Worm (Caenorhabditis elegans) whole organism, young adult: Measurements from ENCODE around the gene lec-11.

Experiments used
- B0019.2 ChIP-seq: fragments of 200-800 bp; sonication (Bioruptor generic); conservative IDR thresholded peaks from 2 replicates; pipeline ENCODE4 v1.3.6; 2022; ENCODE audit warnings: missing genetic modification reagents, missing genetic modification characterization, missing compliant biosample characterization
- B0035.1 ChIP-seq: sonication (generic microtip); optimal IDR thresholded peaks from 2 replicates; lab custom pipeline; 2016; ENCODE audit warnings: missing genetic modification characterization, mild to moderate bottlenecking, missing compliant biosample characterization, missing genotype, missing genetic modification reagents
- C06A6.2 ChIP-seq: fragments of 200-800 bp; sonication (Bioruptor generic); conservative IDR thresholded peaks from 2 replicates; pipeline ENCODE4 v1.3.6; 2022; ENCODE audit warnings: missing genetic modification characterization, missing compliant biosample characterization
- F23B12.7 ChIP-seq: sonication (generic microtip); optimal IDR thresholded peaks from 2 replicates; lab custom pipeline; 2017; ENCODE audit warnings: missing genetic modification characterization, mild to moderate bottlenecking, missing compliant biosample characterization, antibody characterized with exemption, moderate library complexity; ENCODE audit not compliant: insufficient read depth
- F37B4.10 ChIP-seq: fragments of 200-800 bp; sonication (Bioruptor generic); IDR thresholded peaks from 2 replicates; pipeline ENCODE4 v1.3.6; 2022; ENCODE audit warnings: missing genetic modification characterization, missing compliant biosample characterization
- F52B5.7 ChIP-seq: sonication (generic microtip); optimal IDR thresholded peaks from 2 replicates; lab custom pipeline; 2016; ENCODE audit warnings: mild to moderate bottlenecking, missing genetic modification characterization, missing compliant biosample characterization
- F57C9.4 ChIP-seq: sonication (generic microtip); optimal IDR thresholded peaks from 2 replicates; lab custom pipeline; 2017; ENCODE audit warnings: mild to moderate bottlenecking, missing genetic modification characterization, missing compliant biosample characterization
- K11D2.4 ChIP-seq: fragments of 200-800 bp; sonication (Bioruptor generic); IDR thresholded peaks from 2 replicates; pipeline ENCODE4 v1.3.6; 2022; ENCODE audit warnings: missing genetic modification reagents, missing genetic modification characterization, missing compliant biosample characterization
- T07F8.4 ChIP-seq: sonication (generic microtip); optimal IDR thresholded peaks from 2 replicates; lab custom pipeline; 2016; ENCODE audit warnings: mild to moderate bottlenecking, missing genetic modification characterization, moderate library complexity, missing compliant biosample characterization
- Y53F4B.3 ChIP-seq: fragments of 200-800 bp; sonication (Bioruptor generic); IDR thresholded peaks from 2 replicates; pipeline ENCODE4 v1.3.6; 2022; ENCODE audit warnings: missing genetic modification reagents, missing genetic modification characterization, missing compliant biosample characterization
- Y53G8AR.9 ChIP-seq: fragments of 200-800 bp; sonication (Bioruptor generic); conservative IDR thresholded peaks from 2 replicates; pipeline ENCODE4 v1.3.6; 2022; ENCODE audit warnings: missing genetic modification reagents, missing genetic modification characterization, missing compliant biosample characterization
- Y67H2A.10 ChIP-seq: fragments of 200-800 bp; sonication (Bioruptor generic); conservative IDR thresholded peaks from 2 replicates; pipeline ENCODE4 v1.3.6; 2022; ENCODE audit warnings: missing genetic modification reagents, missing genetic modification characterization, missing compliant biosample characterization
- ama-1 ChIP-seq, 3 experiments: fragments of 150-350 bp in 1 of 3; sonication (generic microtip) in 2 of 3; optimal IDR thresholded peaks; 2 replicates each; lab custom pipeline; 2014 to 2018; ENCODE audit warnings: missing biosample characterization in 2 of 3, missing genetic modification characterization in 2 of 3, missing genetic modification reagents in 2 of 3
- atf-7 ChIP-seq: sonication (generic microtip); optimal IDR thresholded peaks from 2 replicates; lab custom pipeline; 2017; ENCODE audit warnings: mild to moderate bottlenecking, missing genetic modification characterization, missing compliant biosample characterization
- athp-1 ChIP-seq: sonication (generic microtip); optimal IDR thresholded peaks from 2 replicates; lab custom pipeline; 2017; ENCODE audit warnings: mild to moderate bottlenecking, missing genetic modification characterization, missing compliant biosample characterization
- bed-1 ChIP-seq: fragments of 200-800 bp; sonication (Bioruptor generic); IDR thresholded peaks from 2 replicates; pipeline ENCODE4 v1.3.6; 2022; ENCODE audit warnings: missing genetic modification reagents, missing genetic modification characterization, missing compliant biosample characterization
- ccch-3 ChIP-seq: fragments of 200-800 bp; sonication (Bioruptor generic); optimal IDR thresholded peaks from 2 replicates; lab custom pipeline; 2018; ENCODE audit warnings: mild to moderate bottlenecking, missing genetic modification characterization, missing compliant biosample characterization
- cebp-2 ChIP-seq: fragments of 200-800 bp; sonication (Bioruptor generic); IDR thresholded peaks from 2 replicates; pipeline ENCODE4 v1.3.6; 2022; ENCODE audit warnings: missing genetic modification characterization, missing compliant biosample characterization
- ceh-79 ChIP-seq: sonication (generic microtip); optimal IDR thresholded peaks from 2 replicates; lab custom pipeline; 2017; ENCODE audit warnings: mild to moderate bottlenecking, missing genetic modification characterization, missing compliant biosample characterization
- die-1 ChIP-seq: sonication (generic microtip); optimal IDR thresholded peaks from 2 replicates; lab custom pipeline; 2016; ENCODE audit warnings: missing genotype, mild to moderate bottlenecking, missing genetic modification characterization, missing compliant biosample characterization
- dpff-1 ChIP-seq: sonication (generic microtip); optimal IDR thresholded peaks from 2 replicates; lab custom pipeline; 2017; ENCODE audit warnings: mild to moderate bottlenecking, missing genetic modification characterization, missing compliant biosample characterization
- ekl-4 ChIP-seq: fragments of 200-800 bp; sonication (Bioruptor generic); IDR thresholded peaks from 2 replicates; pipeline ENCODE4 v1.3.6; 2022; ENCODE audit warnings: missing genetic modification reagents, missing genetic modification characterization, missing compliant biosample characterization
- him-1 ChIP-seq: sonication (generic microtip); optimal IDR thresholded peaks from 2 replicates; lab custom pipeline; 2016; ENCODE audit warnings: missing genotype, missing genetic modification reagents, missing genetic modification characterization, missing compliant biosample characterization
- hlh-26 ChIP-seq: fragments of 200-800 bp; sonication (Bioruptor generic); conservative IDR thresholded peaks from 2 replicates; pipeline ENCODE4 v1.3.6; 2022; ENCODE audit warnings: missing genetic modification reagents, missing genetic modification characterization, missing compliant biosample characterization
- hmg-1.2 ChIP-seq: fragments of 200-800 bp; sonication (Bioruptor generic); IDR thresholded peaks from 2 replicates; pipeline ENCODE4 v1.3.6; 2022; ENCODE audit warnings: missing genetic modification reagents, missing genetic modification characterization, missing compliant biosample characterization
- hrde-1 ChIP-seq: sonication (generic microtip); optimal IDR thresholded peaks from 2 replicates; lab custom pipeline; 2016; ENCODE audit warnings: missing genetic modification characterization, mild to moderate bottlenecking, missing compliant biosample characterization, moderate library complexity, missing genotype, missing genetic modification reagents, borderline replicate concordance
- hsf-1 ChIP-seq: fragments of 200-800 bp; sonication (Bioruptor generic); IDR thresholded peaks from 2 replicates; pipeline ENCODE4 v1.3.6; 2022; ENCODE audit warnings: missing genetic modification reagents, missing genetic modification characterization, missing compliant biosample characterization
- lag-1 ChIP-seq: fragments of 200-800 bp; sonication (Bioruptor generic); IDR thresholded peaks from 2 replicates; pipeline ENCODE4 v1.3.6; 2022; ENCODE audit warnings: missing genetic modification reagents, missing genetic modification characterization, missing compliant biosample characterization
- let-526 ChIP-seq: fragments of 200-800 bp; sonication (Bioruptor generic); IDR thresholded peaks from 2 replicates; pipeline ENCODE4 v1.3.6; 2022; ENCODE audit warnings: missing genetic modification reagents, missing genetic modification characterization, missing compliant biosample characterization
- let-607 ChIP-seq, 2 experiments: fragments of 200-800 bp in 1 of 2; sonication (Bioruptor generic) in 1 of 2; sonication (generic microtip) in 1 of 2; optimal IDR thresholded peaks; 2 replicates each; lab custom pipeline; 2016 to 2018; ENCODE audit warnings: mild to moderate bottlenecking in 2 of 2, missing compliant biosample characterization in 2 of 2, missing genetic modification characterization in 2 of 2, moderate library complexity in 2 of 2, missing genotype in 1 of 2
- lin-40 ChIP-seq: sonication (generic microtip); optimal IDR thresholded peaks from 2 replicates; lab custom pipeline; 2016; ENCODE audit warnings: missing genetic modification characterization, mild to moderate bottlenecking, missing compliant biosample characterization, missing genotype, missing genetic modification reagents
- lir-1 ChIP-seq: fragments of 200-800 bp; sonication (Bioruptor generic); conservative IDR thresholded peaks from 2 replicates; pipeline ENCODE4 v1.3.6; 2022; ENCODE audit warnings: missing genetic modification reagents, missing genetic modification characterization, missing compliant biosample characterization
- lsl-1 ChIP-seq: fragments of 200-800 bp; sonication (Bioruptor generic); optimal IDR thresholded peaks from 2 replicates; lab custom pipeline; 2018; ENCODE audit warnings: mild to moderate bottlenecking, missing genetic modification characterization, moderate library complexity, missing compliant biosample characterization
- madf-10 ChIP-seq: sonication (generic microtip); optimal IDR thresholded peaks from 2 replicates; lab custom pipeline; 2016; ENCODE audit warnings: mild to moderate bottlenecking, missing genetic modification characterization, missing compliant biosample characterization
- madf-6 ChIP-seq: fragments of 200-800 bp; sonication (Bioruptor generic); IDR thresholded peaks from 2 replicates; pipeline ENCODE4 v1.3.6; 2022; ENCODE audit warnings: missing genetic modification reagents, missing genetic modification characterization, missing compliant biosample characterization
- madf-8 ChIP-seq: fragments of 200-800 bp; sonication (Bioruptor generic); conservative IDR thresholded peaks from 2 replicates; pipeline ENCODE4 v1.3.6; 2022; ENCODE audit warnings: missing genetic modification reagents, missing genetic modification characterization, missing compliant biosample characterization
- nfya-1 ChIP-seq: sonication (generic microtip); optimal IDR thresholded peaks from 2 replicates; lab custom pipeline; 2017; ENCODE audit warnings: antibody characterized with exemption, missing compliant biosample characterization, missing genetic modification characterization, borderline replicate concordance; ENCODE audit not compliant: insufficient read depth
- nfyb-1 ChIP-seq: fragments of 200-800 bp; sonication (Bioruptor generic); IDR thresholded peaks from 2 replicates; pipeline ENCODE4 v1.3.6; 2022; ENCODE audit warnings: missing genetic modification reagents, missing genetic modification characterization, missing compliant biosample characterization
- nhr-90 ChIP-seq: sonication (generic microtip); optimal IDR thresholded peaks from 2 replicates; lab custom pipeline; 2016; ENCODE audit warnings: missing genotype, mild to moderate bottlenecking, missing genetic modification characterization, missing compliant biosample characterization
- pha-4 ChIP-seq: fragments of 150-350 bp; sonication (generic microtip); optimal IDR thresholded peaks from 2 replicates; lab custom pipeline; 2014; ENCODE audit warnings: missing biosample characterization, missing genetic modification reagents, missing genetic modification characterization
- snpc-1.1 ChIP-seq: sonication (generic microtip); optimal IDR thresholded peaks from 2 replicates; lab custom pipeline; 2017; ENCODE audit warnings: missing genetic modification characterization, mild to moderate bottlenecking, missing compliant biosample characterization, antibody characterized with exemption, moderate library complexity, missing genotype, missing genetic modification reagents; ENCODE audit not compliant: insufficient read depth
- somi-1 ChIP-seq: fragments of 200-800 bp; sonication (Bioruptor generic); optimal IDR thresholded peaks from 2 replicates; lab custom pipeline; 2018; ENCODE audit warnings: mild to moderate bottlenecking, missing genetic modification characterization, missing compliant biosample characterization
- tlf-1 ChIP-seq: fragments of 200-800 bp; sonication (Bioruptor generic); optimal IDR thresholded peaks from 2 replicates; lab custom pipeline; 2018; ENCODE audit warnings: mild to moderate bottlenecking, missing genetic modification characterization, missing compliant biosample characterization
- unc-130 ChIP-seq: sonication (generic microtip); optimal IDR thresholded peaks from 2 replicates; lab custom pipeline; 2016; ENCODE audit warnings: missing genetic modification reagents, missing genetic modification characterization, missing compliant biosample characterization
- unc-62 ChIP-seq: fragments of 150-350 bp; optimal IDR thresholded peaks from 2 replicates; lab custom pipeline; 2014; ENCODE audit warnings: missing biosample characterization, missing genetic modification reagents, missing genetic modification characterization
- zfh-2 ChIP-seq: fragments of 200-800 bp; sonication (Bioruptor generic); conservative IDR thresholded peaks from 2 replicates; pipeline ENCODE4 v1.3.6; 2022; ENCODE audit warnings: missing genetic modification reagents, missing genetic modification characterization, missing compliant biosample characterization
- ztf-25 ChIP-seq: fragments of 200-800 bp; sonication (Bioruptor generic); IDR thresholded peaks from 2 replicates; pipeline ENCODE4 v1.3.6; 2022; ENCODE audit warnings: missing genetic modification reagents, missing genetic modification characterization, missing compliant biosample characterization
- ztf-6 ChIP-seq: fragments of 200-800 bp; sonication (Bioruptor generic); IDR thresholded peaks from 2 replicates; pipeline ENCODE4 v1.3.6; 2022; ENCODE audit warnings: missing genetic modification reagents, missing genetic modification characterization, missing compliant biosample characterization

Gene lec-11

ce11 chrIV:6552036-6552435 lies 37.9 kb downstream of the lec-11 start (continued):
- TF ChIP-seq bed-1 (GFP tag; lab: Robert Waterston, UW), result no peak
- TF ChIP-seq unc-130 (GFP tag; lab: Kevin White, UChicago), result no peak
- TF ChIP-seq B0035.1 (tag; lab: Kevin White, UChicago), result no peak
- no peak for TF ChIP-seq unc-62 (GFP tag; lab: Kevin White, UChicago)
- 0 out of 2 replicates have a peak, but pooled peaks have one; percentile 10 for TF ChIP-seq hsf-1
- TF ChIP-seq atf-7 (tag; lab: Kevin White, UChicago), result no peak
- TF ChIP-seq die-1, result no peak
- no peak for TF ChIP-seq F23B12.7 (tag; lab: Kevin White, UChicago)
- TF ChIP-seq Y53G8AR.9, result 0 out of 2 replicates have a peak, but pooled peaks have one; percentile 23
- TF ChIP-seq tlf-1, result no peak
- no peak for TF ChIP-seq F52B5.7 (tag; lab: Kevin White, UChicago)
- TF ChIP-seq F57C9.4, result no peak
- TF ChIP-seq C06A6.2 (GFP tag; lab: Robert Waterston, UW), result no peak
- TF ChIP-seq Y67H2A.10 (GFP tag; lab: Robert Waterston, UW), result no peak
- no peak for TF ChIP-seq pha-4 (tag; lab: Kevin White, UChicago)
- no peak for TF ChIP-seq ztf-25 (GFP tag; lab: Robert Waterston, UW)
- no peak for TF ChIP-seq ztf-6 (GFP tag; lab: Robert Waterston, UW)
- TF ChIP-seq let-526 (GFP tag; lab: Robert Waterston, UW), result no peak
- no peak for TF ChIP-seq somi-1
- TF ChIP-seq ekl-4 (GFP tag; lab: Robert Waterston, UW), result no peak; the same call in 1 of the 2 replicates
- TF ChIP-seq cebp-2, result no peak
- TF ChIP-seq him-1 (tag; lab: Kevin White, UChicago), result no peak
- 0 out of 2 replicates have a peak, but pooled peaks have one; percentile 29 for TF ChIP-seq madf-6 (GFP tag; lab: Robert Waterston, UW)
- no peak for TF ChIP-seq snpc-1.1 (tag; lab: Kevin White, UChicago)
- TF ChIP-seq Y53F4B.3 (GFP tag; lab: Robert Waterston, UW), result no peak
- TF ChIP-seq madf-8 (GFP tag; lab: Robert Waterston, UW), result no peak
- TF ChIP-seq hrde-1 (tag; lab: Kevin White, UChicago), result no peak
- 0 out of 2 replicates have a peak, but pooled peaks have one; percentile 7 for TF ChIP-seq nfyb-1
- TF ChIP-seq lin-40 (tag; lab: Kevin White, UChicago), result no peak
- TF ChIP-seq F37B4.10 (GFP tag; lab: Robert Waterston, UW), result no peak
- no peak for TF ChIP-seq K11D2.4
- TF ChIP-seq ceh-79, result no peak
- TF ChIP-seq hlh-26 (GFP tag; lab: Robert Waterston, UW), result no peak
- TF ChIP-seq dpff-1, result no peak
- no peak for TF ChIP-seq B0019.2 (GFP tag; lab: Robert Waterston, UW)
- TF ChIP-seq athp-1 (tag; lab: Kevin White, UChicago), result no peak
- no peak for TF ChIP-seq ccch-3 (GFP tag; lab: Kevin White, UChicago)
- TF ChIP-seq nfya-1 (tag; lab: Kevin White, UChicago), result no peak
- no peak for TF ChIP-seq lag-1 (GFP tag; lab: Robert Waterston, UW)
- TF ChIP-seq T07F8.4 (tag; lab: Kevin White, UChicago), result no peak
- no peak for TF ChIP-seq madf-10 (tag; lab: Kevin White, UChicago)
- no peak for TF ChIP-seq let-607 (tag; optimal IDR thresholded peaks at IDR 0.05; lab: Kevin White, UChicago)
- TF ChIP-seq lir-1, result no peak
- TF ChIP-seq hmg-1.2 (GFP tag; lab: Robert Waterston, UW), result 0 out of 2 replicates have a peak, but pooled peaks have one; percentile 12
- TF ChIP-seq lsl-1 (GFP tag; lab: Kevin White, UChicago), result no peak
- TF ChIP-seq zfh-2 (GFP tag; lab: Robert Waterston, UW), result no peak
- TF ChIP-seq nhr-90 (tag; lab: Kevin White, UChicago), result no peak
- TF ChIP-seq ama-1 (optimal IDR thresholded peaks at IDR 0.05; lab: Kevin White, UChicago), result no peak
- TF ChIP-seq ama-1 (GFP tag; optimal IDR thresholded peaks at IDR 0.05; lab: Kevin White, UChicago), result no peak
